Fruit fly (Drosophila melanogaster) whole organism, embryonic: Measurements from ENCODE around the gene Syx1A.

ENCODE experiments used
- Atf6 ChIP-seq: fragments of 200-800 bp; sonication (Bioruptor generic); IDR thresholded peaks from 2 replicates; pipeline ENCODE4 v1.3.6; 2022; ENCODE audit warnings: missing biosample characterization, missing genetic modification characterization
- CG10209 ChIP-seq: fragments of 200-800 bp; sonication (Bioruptor generic); optimal IDR thresholded peaks from 3 replicates; lab custom pipeline; 2017; ENCODE audit warnings: missing biosample characterization, mild to moderate bottlenecking, missing genetic modification characterization, missing genetic modification reagents
- CG12391 ChIP-seq: fragments of 200-800 bp; sonication (Bioruptor generic); optimal IDR thresholded peaks from 3 replicates; lab custom pipeline; 2018; ENCODE audit warnings: missing biosample characterization, mild to moderate bottlenecking, missing genetic modification characterization, moderate library complexity
- CG12769 ChIP-seq: fragments of 200-800 bp; sonication (Bioruptor generic); optimal IDR thresholded peaks from 2 replicates; lab custom pipeline; 2019; ENCODE audit warnings: missing biosample characterization, mild to moderate bottlenecking, missing genetic modification characterization, moderate library complexity
- CG13624 ChIP-seq: fragments of 200-800 bp; sonication (Bioruptor generic); optimal IDR thresholded peaks from 2 replicates; lab custom pipeline; 2016; ENCODE audit warnings: missing biosample characterization, missing genetic modification characterization
- CG13894 ChIP-seq: fragments of 200-800 bp; sonication (Bioruptor generic); optimal IDR thresholded peaks from 3 replicates; lab custom pipeline; 2018; ENCODE audit warnings: missing biosample characterization, mild to moderate bottlenecking, missing genetic modification characterization, moderate library complexity
- CG14050 ChIP-seq: fragments of 200-800 bp; sonication (Bioruptor generic); IDR thresholded peaks from 3 replicates; pipeline ENCODE4 v1.3.6; 2022; ENCODE audit warnings: missing biosample characterization, missing genetic modification characterization
- CG17385 ChIP-seq: fragments of 200-800 bp; sonication (Bioruptor generic); optimal IDR thresholded peaks from 3 replicates; lab custom pipeline; 2018; ENCODE audit warnings: missing biosample characterization, mild to moderate bottlenecking, missing genetic modification characterization
- CG17912 ChIP-seq: fragments of 200-800 bp; sonication (Bioruptor generic); optimal IDR thresholded peaks from 2 replicates; lab custom pipeline; 2018; ENCODE audit warnings: missing biosample characterization, mild to moderate bottlenecking, missing genetic modification characterization
- CG2120 ChIP-seq: fragments of 200-800 bp; sonication (Bioruptor generic); optimal IDR thresholded peaks from 3 replicates; lab custom pipeline; 2016; ENCODE audit warnings: missing biosample characterization, missing genetic modification characterization
- CG30403 ChIP-seq: fragments of 200-800 bp; sonication (Bioruptor generic); optimal IDR thresholded peaks from 3 replicates; lab custom pipeline; 2016; ENCODE audit warnings: missing biosample characterization, missing genetic modification characterization
- CG3281 ChIP-seq: fragments of 200-800 bp; sonication (Bioruptor generic); optimal IDR thresholded peaks from 3 replicates; lab custom pipeline; 2017; ENCODE audit warnings: missing biosample characterization, mild to moderate bottlenecking, missing genetic modification characterization
- CG6175 ChIP-seq: fragments of 200-800 bp; sonication (Bioruptor generic); IDR thresholded peaks from 3 replicates; pipeline ENCODE4 v1.3.6; 2022; ENCODE audit warnings: missing biosample characterization, missing genetic modification characterization
- CG7372 ChIP-seq: fragments of 200-800 bp; sonication (Bioruptor generic); IDR thresholded peaks from 2 replicates; pipeline ENCODE4 v1.3.6; 2022; ENCODE audit warnings: missing biosample characterization, missing genetic modification characterization
- CG7556 ChIP-seq: fragments of 200-800 bp; sonication (Bioruptor generic); optimal IDR thresholded peaks from 2 replicates; lab custom pipeline; 2017; ENCODE audit warnings: missing biosample characterization, mild to moderate bottlenecking, missing genetic modification characterization
- CG8359 ChIP-seq: fragments of 200-800 bp; sonication (Bioruptor generic); optimal IDR thresholded peaks from 2 replicates; lab custom pipeline; 2017; ENCODE audit warnings: missing biosample characterization, mild to moderate bottlenecking, missing genetic modification characterization, borderline replicate concordance
- CG8924 ChIP-seq: fragments of 200-800 bp; optimal IDR thresholded peaks from 3 replicates; lab custom pipeline; 2019; ENCODE audit warnings: missing biosample characterization, mild to moderate bottlenecking, missing genetic modification characterization, moderate library complexity
- CG9797 ChIP-seq: fragments of 200-800 bp; sonication (Bioruptor generic); optimal IDR thresholded peaks from 3 replicates; lab custom pipeline; 2018; ENCODE audit warnings: missing biosample characterization, mild to moderate bottlenecking, missing genetic modification characterization
- CoRest ChIP-seq: fragments of 200-800 bp; sonication (Bioruptor generic); optimal IDR thresholded peaks from 3 replicates; lab custom pipeline; 2018; ENCODE audit warnings: missing biosample characterization, mild to moderate bottlenecking, missing genetic modification characterization, moderate library complexity
- Dref ChIP-seq: fragments of 200-800 bp; sonication (Bioruptor generic); IDR thresholded peaks from 2 replicates; pipeline ENCODE4 v1.3.6; 2022; ENCODE audit warnings: missing biosample characterization, missing genetic modification characterization
- E2f2 ChIP-seq: fragments of 200-800 bp; sonication (Bioruptor generic); IDR thresholded peaks from 2 replicates; pipeline ENCODE4 v1.3.6; 2022; ENCODE audit warnings: missing biosample characterization, missing genetic modification characterization
- Fer1 ChIP-seq: fragments of 200-800 bp; sonication (Bioruptor generic); optimal IDR thresholded peaks from 2 replicates; lab custom pipeline; 2017; ENCODE audit warnings: missing biosample characterization, mild to moderate bottlenecking, missing genetic modification characterization
- Fer3 ChIP-seq: fragments of 200-800 bp; sonication (Bioruptor generic); optimal IDR thresholded peaks from 2 replicates; lab custom pipeline; 2018; ENCODE audit warnings: missing biosample characterization, mild to moderate bottlenecking, missing genetic modification characterization, moderate library complexity
- Hand ChIP-seq: fragments of 200-800 bp; sonication (Bioruptor generic); optimal IDR thresholded peaks from 2 replicates; lab custom pipeline; 2017; ENCODE audit warnings: mild to moderate bottlenecking, missing biosample characterization, missing genetic modification reagents, missing genetic modification characterization
- Hsf ChIP-seq: fragments of 200-800 bp; sonication (Bioruptor generic); optimal IDR thresholded peaks from 3 replicates; lab custom pipeline; 2016; ENCODE audit warnings: missing biosample characterization, missing genetic modification characterization
- MESR4 ChIP-seq: fragments of 200-800 bp; sonication (Bioruptor generic); optimal IDR thresholded peaks from 2 replicates; lab custom pipeline; 2018; ENCODE audit warnings: missing biosample characterization, mild to moderate bottlenecking, missing genetic modification characterization, moderate library complexity
- Med ChIP-seq: fragments of 200-800 bp; sonication (Bioruptor generic); peaks from one replicate; lab custom pipeline; 2016; ENCODE audit warnings: missing biosample characterization, missing genetic modification characterization, mild to moderate bottlenecking, inconsistent platforms, moderate library complexity
- Nf-YB ChIP-seq: fragments of 200-800 bp; sonication (Bioruptor generic); optimal IDR thresholded peaks from 3 replicates; lab custom pipeline; 2019; ENCODE audit warnings: missing biosample characterization, mild to moderate bottlenecking, missing genetic modification characterization, moderate library complexity
- Ptx1 ChIP-seq: fragments of 200-800 bp; sonication (Bioruptor generic); IDR thresholded peaks from 2 replicates; pipeline ENCODE4 v1.3.6; 2022; ENCODE audit warnings: missing biosample characterization, missing genetic modification characterization
- Xbp1 ChIP-seq: fragments of 200-800 bp; sonication (Bioruptor generic); optimal IDR thresholded peaks from 3 replicates; lab custom pipeline; 2016; ENCODE audit warnings: missing biosample characterization, mild to moderate bottlenecking, missing genetic modification characterization
- Xrp1 ChIP-seq: fragments of 200-800 bp; sonication (Bioruptor generic); IDR thresholded peaks from 2 replicates; pipeline ENCODE4 v1.3.6; 2022; ENCODE audit warnings: missing biosample characterization, missing genetic modification characterization
- az2 ChIP-seq: fragments of 200-800 bp; sonication (Bioruptor generic); optimal IDR thresholded peaks from 3 replicates; lab custom pipeline; 2016; ENCODE audit warnings: missing biosample characterization, missing genetic modification characterization
- bab2 ChIP-seq: fragments of 200-800 bp; sonication (Bioruptor generic); optimal IDR thresholded peaks from 2 replicates; lab custom pipeline; 2016; ENCODE audit warnings: missing biosample characterization, missing genetic modification characterization
- chif ChIP-seq, 2 experiments: fragments of 200-800 bp; sonication (Bioruptor generic); optimal IDR thresholded peaks; 3 replicates each; lab custom pipeline; 2016; ENCODE audit warnings: missing biosample characterization in 2 of 2, missing genetic modification characterization in 2 of 2
- crp ChIP-seq, 2 experiments: fragments of 200-800 bp; sonication (Bioruptor generic); optimal IDR thresholded peaks; 2 replicates in 1 of 2; 3 replicates in 1 of 2; lab custom pipeline; 2017; ENCODE audit warnings: missing biosample characterization in 2 of 2, missing genetic modification characterization in 2 of 2, mild to moderate bottlenecking in 1 of 2, moderate library complexity in 1 of 2
- da ChIP-seq: fragments of 200-800 bp; sonication (Bioruptor generic); optimal IDR thresholded peaks from 2 replicates; lab custom pipeline; 2016; ENCODE audit warnings: missing biosample characterization, missing genetic modification characterization
- dmrt11E ChIP-seq: fragments of 200-800 bp; sonication (Bioruptor generic); optimal IDR thresholded peaks from 3 replicates; lab custom pipeline; 2018; ENCODE audit warnings: missing biosample characterization, mild to moderate bottlenecking, missing genetic modification characterization, moderate library complexity
- dpn ChIP-seq, 2 experiments: fragments of 200-800 bp; sonication (Bioruptor generic); optimal IDR thresholded peaks; 3 replicates each; lab custom pipeline; 2016; ENCODE audit warnings: missing biosample characterization in 2 of 2, missing genetic modification characterization in 2 of 2
- dysf ChIP-seq: fragments of 200-800 bp; sonication (Bioruptor generic); IDR thresholded peaks from 3 replicates; pipeline ENCODE4 v1.3.6; 2022; ENCODE audit warnings: missing biosample characterization, missing genetic modification characterization
- eve ChIP-seq, 2 experiments: fragments of >200 bp; optimal IDR thresholded peaks; 2 replicates each; lab custom pipeline; 2017; ENCODE audit warnings: missing biosample characterization in 2 of 2, missing genetic modification characterization in 2 of 2
- fd3F ChIP-seq: fragments of 200-800 bp; sonication (Bioruptor generic); optimal IDR thresholded peaks from 2 replicates; lab custom pipeline; 2018; ENCODE audit warnings: missing biosample characterization, mild to moderate bottlenecking, missing genetic modification characterization, moderate library complexity
- org-1 ChIP-seq: fragments of 200-800 bp; sonication (Bioruptor generic); optimal IDR thresholded peaks from 2 replicates; lab custom pipeline; 2017; ENCODE audit warnings: missing biosample characterization, missing genetic modification characterization
- pho ChIP-seq: fragments of 200-800 bp; sonication (Bioruptor generic); optimal IDR thresholded peaks from 2 replicates; lab custom pipeline; 2016; ENCODE audit warnings: missing biosample characterization, missing genetic modification characterization
- row ChIP-seq: fragments of 200-800 bp; sonication (Bioruptor generic); IDR thresholded peaks from 3 replicates; pipeline ENCODE4 v1.3.6; 2022; ENCODE audit warnings: missing biosample characterization, missing genetic modification characterization
- sens ChIP-seq: fragments of 200-800 bp; sonication (Bioruptor generic); peaks from one replicate; lab custom pipeline; 2016; ENCODE audit warnings: missing biosample characterization, missing genetic modification characterization
- tgo ChIP-seq: fragments of 200-800 bp; sonication (Bioruptor generic); IDR thresholded peaks from 3 replicates; pipeline ENCODE4 v1.3.6; 2022; ENCODE audit warnings: missing biosample characterization, missing genetic modification characterization
- unpg ChIP-seq: fragments of 200-800 bp; sonication (Bioruptor generic); optimal IDR thresholded peaks from 3 replicates; lab custom pipeline; 2018; ENCODE audit warnings: missing biosample characterization, mild to moderate bottlenecking, missing genetic modification characterization, moderate library complexity

Gene Syx1A

DNA sequence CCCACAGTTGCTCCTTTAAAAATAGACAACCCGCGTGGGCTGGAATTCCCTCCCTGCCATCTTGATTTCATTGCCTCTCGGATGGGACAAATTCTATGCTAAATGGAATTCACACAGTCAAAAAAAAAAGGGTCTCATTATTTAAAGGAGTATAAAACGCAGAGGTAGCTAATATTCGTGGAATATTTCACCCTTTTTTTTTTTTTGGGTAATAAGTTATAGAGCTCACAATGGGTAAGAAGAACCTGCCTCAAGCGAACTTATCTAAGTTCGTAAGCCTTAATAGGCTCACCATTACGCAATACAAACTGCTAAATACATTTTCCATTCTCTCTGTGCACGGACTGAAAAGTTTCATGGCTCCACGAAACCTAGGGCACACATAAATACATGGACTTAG is 31.9 kb downstream of the Syx1A start (continued):
- TF ChIP-seq CG8359 (GFP tag; lab: Kevin White, UChicago) (no peak), Dref (GFP tag; lab: Robert Waterston, UW) (no peak)

DNA sequence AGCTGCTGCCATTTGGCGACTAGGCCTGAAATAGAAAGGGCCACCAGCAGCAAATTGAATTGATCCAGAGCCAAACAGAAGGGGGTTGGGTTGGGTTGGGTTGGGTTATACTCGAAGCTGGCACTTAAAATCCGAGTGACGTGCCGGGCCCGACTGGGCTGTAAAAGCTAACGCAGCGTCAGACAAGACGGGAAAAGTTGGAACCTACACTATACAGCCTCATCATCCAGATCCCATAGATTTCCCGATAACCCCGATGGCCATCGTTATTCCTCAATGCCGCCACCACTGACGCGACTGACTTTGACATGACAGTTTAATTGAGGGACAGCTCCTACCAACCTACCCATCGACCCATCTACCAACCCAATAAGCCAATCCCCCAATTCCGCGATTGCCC is 35.6 kb downstream of the Syx1A start:
- TF ChIP-seq CG13894 (tag; lab: Kevin White, UChicago) (peak; percentile 96), Ptx1 (GFP tag; lab: Robert Waterston, UW) (no peak)

DNA sequence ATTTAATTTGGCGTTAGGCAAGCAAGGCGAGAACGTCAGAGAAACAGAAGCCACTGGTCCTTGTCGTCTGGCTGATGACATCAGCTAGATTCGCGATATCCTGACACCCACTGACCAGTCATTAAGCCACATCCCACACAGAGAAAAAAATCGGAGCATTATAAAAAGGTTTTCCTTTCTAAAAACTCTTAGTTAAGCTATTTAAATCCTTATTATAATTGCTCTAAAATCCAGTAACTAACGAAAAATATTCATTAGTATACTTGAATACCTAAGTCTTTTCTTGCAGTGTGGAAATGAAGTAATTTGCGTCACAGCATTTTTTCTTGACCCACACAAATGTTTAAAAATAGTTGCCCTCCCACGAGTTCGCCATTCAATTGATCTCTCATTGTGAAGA is 36.7 kb downstream of the Syx1A start:
- TF ChIP-seq fd3F (GFP tag; lab: Kevin White, UChicago): peak; percentile 12
- TF ChIP-seq CG17912 (GFP tag; lab: Kevin White, UChicago): no peak
- TF ChIP-seq CG12391 (tag; lab: Kevin White, UChicago): peak; percentile 13
- peak; percentile 22 for TF ChIP-seq CoRest (tag; lab: Kevin White, UChicago)
- no peak for TF ChIP-seq da (GFP tag; lab: Kevin White, UChicago)
- TF ChIP-seq CG13624: peak; percentile 24
- TF ChIP-seq Xbp1 (GFP tag; lab: Kevin White, UChicago): peak; percentile 23
- TF ChIP-seq tgo (GFP tag; lab: Robert Waterston, UW): peak; percentile 36; the same call in 1 of the 3 replicates
- peak; percentile 16 for TF ChIP-seq Hsf (GFP tag; lab: Kevin White, UChicago)
- no peak for TF ChIP-seq CG7556 (GFP tag; lab: Kevin White, UChicago)
- TF ChIP-seq Med (GFP tag; lab: Kevin White, UChicago): peak; percentile 64
- TF ChIP-seq Hand: peak; percentile 9
- TF ChIP-seq CG9797 (GFP tag; lab: Kevin White, UChicago): no peak
- peak; percentile 37; the same call in 1 of the 3 replicates for TF ChIP-seq CG14050 (GFP tag; lab: Robert Waterston, UW)
- peak; percentile 47 for TF ChIP-seq CG2120 (GFP tag; lab: Kevin White, UChicago)
- no peak for TF ChIP-seq org-1 (GFP tag; lab: Kevin White, UChicago)
- no peak for TF ChIP-seq MESR4
- peak; percentile 22 for TF ChIP-seq bab2
- no peak for TF ChIP-seq dmrt11E (tag; lab: Kevin White, UChicago)
- TF ChIP-seq Fer1 (GFP tag; lab: Kevin White, UChicago): peak; percentile 26
- no peak for TF ChIP-seq unpg (GFP tag; lab: Kevin White, UChicago)
- TF ChIP-seq az2 (GFP tag; lab: Kevin White, UChicago): no peak
- no peak for TF ChIP-seq CG6175 (GFP tag; lab: Robert Waterston, UW)
- no peak for TF ChIP-seq Nf-YB (GFP tag; lab: Kevin White, UChicago)
- TF ChIP-seq Fer3 (tag; lab: Kevin White, UChicago): peak; percentile 3
- TF ChIP-seq chif (GFP tag; optimal IDR thresholded peaks at IDR 0.05; lab: Kevin White, UChicago): peak in 1 of 2 experiments; percentile 14
- TF ChIP-seq CG7372 (GFP tag; lab: Robert Waterston, UW): no peak
- peak; percentile 22 for TF ChIP-seq CG12769
- no peak for TF ChIP-seq E2f2 (GFP tag; lab: Robert Waterston, UW)
- peak; percentile 23 for TF ChIP-seq CG10209 (GFP tag; lab: Kevin White, UChicago)
- TF ChIP-seq dpn (GFP tag; optimal IDR thresholded peaks at IDR 0.05; lab: Kevin White, UChicago): peak; percentile 9 to 14
- TF ChIP-seq Xrp1 (GFP tag; lab: Robert Waterston, UW): peak; percentile 31; the same call in 1 of the 2 replicates
- TF ChIP-seq Atf6 (GFP tag; lab: Robert Waterston, UW): 0 out of 2 replicates have a peak, but pooled peaks have one; percentile 25
- no peak for TF ChIP-seq CG3281 (GFP tag; lab: Kevin White, UChicago)
- peak; percentile 3 for TF ChIP-seq CG8924 (tag; lab: Kevin White, UChicago)
- TF ChIP-seq pho (GFP tag; lab: Kevin White, UChicago): peak; percentile 6
- TF ChIP-seq dysf: peak; percentile 36; the same call in 1 of the 3 replicates
- TF ChIP-seq CG17385: peak; percentile 16
- peak; percentile 49; the same call in 2 of the 3 replicates for TF ChIP-seq row (GFP tag; lab: Robert Waterston, UW)
- TF ChIP-seq eve (GFP tag; optimal IDR thresholded peaks at IDR 0.05; lab: Kevin White, UChicago): peak in 1 of 2 experiments; percentile 26
- no peak for TF ChIP-seq crp (GFP tag; optimal IDR thresholded peaks at IDR 0.05; lab: Kevin White, UChicago)
- peak; percentile 74 for TF ChIP-seq sens (GFP tag; lab: Kevin White, UChicago)
- TF ChIP-seq CG30403 (GFP tag; lab: Kevin White, UChicago): peak; percentile 12
